Worm (Caenorhabditis elegans) whole organism, mixed stage, embryonic: ENCODE results near the gene Y54G2A.11.

Experiments used
- M03D4.4 ChIP-seq: sonication (generic microtip); optimal IDR thresholded peaks from 2 replicates; lab custom pipeline; 2017; ENCODE audit warnings: mild to moderate bottlenecking, missing genetic modification characterization, missing compliant biosample characterization
- bed-3 ChIP-seq: fragments of 200-800 bp; sonication (Bioruptor generic); optimal IDR thresholded peaks from 3 replicates; lab custom pipeline; 2018; ENCODE audit warnings: mild to moderate bottlenecking, missing genetic modification characterization, moderate library complexity, missing compliant biosample characterization
- blmp-1 ChIP-seq: fragments of 150-350 bp; optimal IDR thresholded peaks from 2 replicates; lab custom pipeline; 2014; ENCODE audit warnings: missing biosample characterization, missing genetic modification characterization
- ceh-39 ChIP-seq: fragments of 150-350 bp; optimal IDR thresholded peaks from 2 replicates; lab custom pipeline; 2014; ENCODE audit warnings: missing biosample characterization, missing genetic modification characterization
- ceh-43 ChIP-seq: fragments of 200-800 bp; sonication (Bioruptor generic); optimal IDR thresholded peaks from 2 replicates; lab custom pipeline; 2018; ENCODE audit warnings: mild to moderate bottlenecking, missing genetic modification characterization, moderate library complexity, missing compliant biosample characterization
- ces-1 ChIP-seq: fragments of 150-350 bp; optimal IDR thresholded peaks from 2 replicates; lab custom pipeline; 2014; ENCODE audit warnings: missing biosample characterization, missing genetic modification reagents, missing genetic modification characterization
- cnd-1 ChIP-seq: fragments of 200-800 bp; sonication (Bioruptor generic); optimal IDR thresholded peaks from 2 replicates; lab custom pipeline; 2018; ENCODE audit warnings: mild to moderate bottlenecking, missing genetic modification characterization, missing compliant biosample characterization
- drap-1 ChIP-seq: fragments of 200-800 bp; sonication (Bioruptor generic); optimal IDR thresholded peaks from 3 replicates; lab custom pipeline; 2018; ENCODE audit warnings: mild to moderate bottlenecking, missing genetic modification characterization, missing compliant biosample characterization
- elt-1 ChIP-seq: sonication (generic microtip); optimal IDR thresholded peaks from 2 replicates; lab custom pipeline; 2017; ENCODE audit warnings: missing genetic modification characterization, mild to moderate bottlenecking, missing compliant biosample characterization, antibody characterized with exemption, moderate library complexity, borderline replicate concordance; ENCODE audit not compliant: insufficient read depth
- elt-3 ChIP-seq: fragments of 150-350 bp; optimal IDR thresholded peaks from 2 replicates; lab custom pipeline; 2014; ENCODE audit warnings: missing biosample characterization, missing genetic modification characterization
- flh-1 ChIP-seq: fragments of 200-800 bp; sonication (Bioruptor generic); optimal IDR thresholded peaks from 2 replicates; lab custom pipeline; 2018; ENCODE audit warnings: mild to moderate bottlenecking, missing genetic modification characterization, moderate library complexity, missing compliant biosample characterization
- ham-2 ChIP-seq: fragments of 200-800 bp; sonication (Bioruptor generic); optimal IDR thresholded peaks from 2 replicates; lab custom pipeline; 2018; ENCODE audit warnings: mild to moderate bottlenecking, missing genetic modification characterization, missing compliant biosample characterization
- hlh-1 ChIP-seq: fragments of 150-350 bp; optimal IDR thresholded peaks from 2 replicates; lab custom pipeline; 2014; ENCODE audit warnings: missing biosample characterization, missing genetic modification reagents, missing genetic modification characterization
- lin-13 ChIP-seq: fragments of 150-350 bp; optimal IDR thresholded peaks from 2 replicates; lab custom pipeline; 2014; ENCODE audit warnings: missing biosample characterization, missing genetic modification characterization
- lin-32 ChIP-seq: fragments of 200-800 bp; sonication (Bioruptor generic); optimal IDR thresholded peaks from 2 replicates; lab custom pipeline; 2018; ENCODE audit warnings: mild to moderate bottlenecking, missing genetic modification characterization, missing compliant biosample characterization
- lsy-2 ChIP-seq: fragments of 150-350 bp; optimal IDR thresholded peaks from 2 replicates; lab custom pipeline; 2014; ENCODE audit warnings: missing biosample characterization, missing genetic modification characterization
- mab-5 ChIP-seq: fragments of 150-350 bp; optimal IDR thresholded peaks from 2 replicates; lab custom pipeline; 2014; ENCODE audit warnings: missing biosample characterization, missing genetic modification characterization
- mep-1 ChIP-seq: fragments of 150-350 bp; optimal IDR thresholded peaks from 2 replicates; lab custom pipeline; 2017; ENCODE audit warnings: missing biosample characterization, missing genetic modification reagents, missing genetic modification characterization, inconsistent platforms
- mls-2 ChIP-seq: sonication (generic microtip); optimal IDR thresholded peaks from 2 replicates; lab custom pipeline; 2016; ENCODE audit warnings: mild to moderate bottlenecking, missing genetic modification characterization, moderate library complexity, missing compliant biosample characterization
- nhr-12 ChIP-seq: fragments of 150-350 bp; optimal IDR thresholded peaks from 2 replicates; lab custom pipeline; 2014; ENCODE audit warnings: missing biosample characterization, missing genetic modification characterization
- nhr-2 ChIP-seq: fragments of 150-350 bp; optimal IDR thresholded peaks from 2 replicates; lab custom pipeline; 2014; ENCODE audit warnings: missing biosample characterization, missing genetic modification characterization
- nhr-237 ChIP-seq: fragments of 150-350 bp; optimal IDR thresholded peaks from 2 replicates; lab custom pipeline; 2014; ENCODE audit warnings: missing biosample characterization, missing genetic modification characterization
- nhr-28 ChIP-seq: fragments of 150-350 bp; optimal IDR thresholded peaks from 2 replicates; lab custom pipeline; 2014; ENCODE audit warnings: missing biosample characterization, missing genetic modification characterization
- nhr-76 ChIP-seq: sonication (generic microtip); optimal IDR thresholded peaks from 2 replicates; lab custom pipeline; 2017; ENCODE audit warnings: missing biosample characterization, missing genetic modification characterization
- pha-4 ChIP-seq: fragments of 150-350 bp; optimal IDR thresholded peaks from 2 replicates; lab custom pipeline; 2018; ENCODE audit warnings: missing biosample characterization, missing genetic modification reagents, missing genetic modification characterization
- sem-2 ChIP-seq: fragments of 200-800 bp; sonication (Bioruptor generic); optimal IDR thresholded peaks from 2 replicates; lab custom pipeline; 2018; ENCODE audit warnings: mild to moderate bottlenecking, missing genetic modification characterization, missing compliant biosample characterization
- snpc-4 ChIP-seq: fragments of 150-350 bp; optimal IDR thresholded peaks from 2 replicates; lab custom pipeline; 2014; ENCODE audit warnings: missing biosample characterization, missing genetic modification characterization
- sptf-1 ChIP-seq: sonication (generic microtip); optimal IDR thresholded peaks from 2 replicates; lab custom pipeline; 2017; ENCODE audit warnings: mild to moderate bottlenecking, missing genetic modification characterization, moderate library complexity, missing compliant biosample characterization
- unc-120 ChIP-seq: sonication (generic microtip); optimal IDR thresholded peaks from 2 replicates; lab custom pipeline; 2017; ENCODE audit warnings: missing genetic modification characterization, missing compliant biosample characterization; ENCODE audit not compliant: poor library complexity, severe bottlenecking
- unc-39 ChIP-seq: fragments of 150-350 bp; optimal IDR thresholded peaks from 2 replicates; lab custom pipeline; 2014; ENCODE audit warnings: missing biosample characterization, missing genetic modification characterization
- unc-62 ChIP-seq: fragments of 150-350 bp; optimal IDR thresholded peaks from 2 replicates; lab custom pipeline; 2014; ENCODE audit warnings: missing biosample characterization, missing genetic modification reagents, missing genetic modification characterization
- zip-8 ChIP-seq: fragments of 150-350 bp; optimal IDR thresholded peaks from 2 replicates; lab custom pipeline; 2014; ENCODE audit warnings: missing biosample characterization, missing genetic modification characterization
- ztf-11 ChIP-seq: fragments of 150-350 bp; optimal IDR thresholded peaks from 2 replicates; lab custom pipeline; 2014; ENCODE audit warnings: missing biosample characterization, missing genetic modification characterization

Y54G2A.11 gene

DNA sequence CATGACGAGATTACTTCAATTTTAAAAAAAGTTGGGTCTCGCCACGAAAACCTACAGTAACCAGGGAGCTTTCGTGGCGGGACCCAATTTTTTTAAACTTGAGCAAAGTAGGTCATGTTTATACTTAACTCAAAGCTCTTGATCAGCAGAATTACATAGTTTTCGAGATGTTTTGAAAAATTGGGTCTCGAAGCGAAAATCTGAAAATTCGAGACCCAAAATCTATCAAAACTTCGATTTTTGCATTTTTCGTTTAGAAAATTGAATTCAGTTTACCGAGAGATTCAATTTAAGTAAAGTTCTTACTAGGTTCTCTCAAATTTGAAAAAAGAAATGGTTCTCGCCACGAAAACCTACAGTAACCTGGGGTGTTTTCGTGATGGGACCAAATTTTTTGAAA is 1.5 kb downstream of the Y54G2A.11 start:
- TF ChIP-seq nhr-237 (no peak), lin-13 (tag; lab: Kevin White, UChicago) (no peak)
- TF ChIP-seq, all 35 proteins: peak for 0

DNA sequence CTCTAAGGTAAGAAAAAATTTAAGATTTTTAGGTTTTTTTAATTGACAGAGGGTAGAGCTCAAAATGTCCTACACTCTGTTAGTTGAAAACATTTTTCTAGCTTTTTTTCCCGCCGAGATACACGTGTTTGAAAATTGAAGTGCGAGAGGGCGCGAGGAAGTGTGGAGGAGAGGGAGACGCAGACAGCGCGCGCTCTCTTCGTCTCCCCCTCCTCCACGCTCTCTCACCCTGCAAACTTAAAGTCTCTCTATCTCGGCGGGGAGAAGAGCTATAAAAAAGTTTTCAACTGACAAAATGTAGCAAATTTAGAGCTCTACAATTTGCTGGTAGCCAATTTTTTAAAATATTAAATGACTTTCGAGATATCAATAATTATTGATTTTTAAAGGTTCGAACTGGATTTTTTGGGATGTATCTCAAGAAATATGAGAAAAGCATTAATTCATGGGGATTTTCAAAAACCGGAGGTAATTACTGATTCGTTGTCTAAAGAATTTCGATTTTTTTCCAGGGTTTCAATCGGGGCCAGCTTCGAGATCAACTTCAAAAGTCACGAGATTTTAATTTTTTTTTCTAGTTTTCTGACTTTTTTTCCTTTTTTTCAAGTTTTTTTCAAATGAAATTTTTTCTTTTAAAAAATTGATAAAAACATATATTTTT is 6.4 kb downstream of the Y54G2A.11 start:
- TF ChIP-seq mep-1 (tag; lab: Kevin White, UChicago) = no peak
- no peak for TF ChIP-seq nhr-12
- peak; percentile 12 for TF ChIP-seq sptf-1 (tag; lab: Kevin White, UChicago)
- TF ChIP-seq blmp-1 (tag; lab: Kevin White, UChicago) = no peak

DNA sequence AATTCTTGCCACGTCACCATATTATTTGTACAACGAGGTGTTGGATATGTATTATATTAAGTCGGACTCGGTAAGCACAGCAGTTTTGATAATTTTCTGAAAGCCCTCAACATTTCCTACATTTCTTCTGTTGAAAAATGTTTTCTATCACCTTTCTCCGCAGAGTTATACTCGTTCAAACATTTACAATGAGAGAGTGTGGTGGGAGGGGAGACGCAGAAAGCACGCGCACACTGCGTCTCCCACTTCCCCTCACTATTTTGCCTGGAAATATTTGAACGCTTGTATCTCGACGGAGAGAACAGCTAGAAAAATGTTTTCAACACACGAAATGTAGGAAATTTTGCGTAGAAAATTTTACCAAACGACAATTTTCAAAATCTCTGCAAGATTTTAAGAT is 7.4 kb downstream of the Y54G2A.11 start:
- no peak for TF ChIP-seq drap-1 (GFP tag; lab: Kevin White, UChicago)
- no peak for TF ChIP-seq unc-120
- TF ChIP-seq lin-13 (tag; lab: Kevin White, UChicago) = no peak
- no peak for TF ChIP-seq lin-32 (GFP tag; lab: Kevin White, UChicago)
- TF ChIP-seq blmp-1 (tag; lab: Kevin White, UChicago) = no peak
- TF ChIP-seq ces-1 (GFP tag; lab: Kevin White, UChicago) = no peak
- TF ChIP-seq flh-1 = no peak
- TF ChIP-seq elt-1 = no peak
- no peak for TF ChIP-seq lsy-2 (tag; lab: Kevin White, UChicago)
- no peak for TF ChIP-seq unc-39 (tag; lab: Kevin White, UChicago)
- TF ChIP-seq pha-4 = no peak
- no peak for TF ChIP-seq bed-3 (GFP tag; lab: Kevin White, UChicago)
- no peak for TF ChIP-seq zip-8 (tag; lab: Kevin White, UChicago)
- TF ChIP-seq hlh-1 (tag; lab: Kevin White, UChicago) = no peak
- TF ChIP-seq nhr-28 (tag; lab: Kevin White, UChicago) = no peak

DNA sequence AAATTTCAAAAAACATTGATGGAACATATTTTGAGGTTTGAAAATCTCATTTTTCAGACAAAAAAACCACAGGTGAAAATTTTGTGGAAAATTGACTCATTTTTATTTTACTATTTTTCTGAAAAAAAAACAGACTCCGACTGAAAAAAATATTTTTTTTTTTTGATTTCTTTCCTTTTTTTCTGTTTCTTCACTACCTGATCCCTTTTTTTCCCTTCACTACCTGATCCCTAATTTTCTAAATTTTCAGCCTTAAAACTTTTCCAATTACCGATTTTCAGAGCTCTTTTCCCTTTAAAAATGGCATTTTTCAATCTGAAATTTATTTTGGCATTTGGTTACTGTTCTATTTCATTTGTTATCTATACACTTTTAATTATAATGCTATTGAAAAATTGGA is 9.2 kb downstream of the Y54G2A.11 start, which contains the start of gene Y54G2A.77:
Gene Y54G2A.77, plus strand, starts transcription at position 301 of the 400 bp plus-strand sequence.
- no peak for TF ChIP-seq mep-1 (tag; lab: Kevin White, UChicago)
- no peak for TF ChIP-seq elt-3 (tag; lab: Kevin White, UChicago)
- no peak for TF ChIP-seq unc-39 (tag; lab: Kevin White, UChicago)
- no peak for TF ChIP-seq lsy-2 (tag; lab: Kevin White, UChicago)
- TF ChIP-seq ceh-43 = no peak
- no peak for TF ChIP-seq ceh-39 (tag; lab: Kevin White, UChicago)
- TF ChIP-seq mab-5 (tag; lab: Kevin White, UChicago) = no peak
- TF ChIP-seq drap-1 (GFP tag; lab: Kevin White, UChicago) = no peak
- TF ChIP-seq zip-8 (tag; lab: Kevin White, UChicago) = no peak
- no peak for TF ChIP-seq cnd-1 (tag; lab: Kevin White, UChicago)
- no peak for TF ChIP-seq blmp-1 (tag; lab: Kevin White, UChicago)
- no peak for TF ChIP-seq nhr-76
- no peak for TF ChIP-seq flh-1
- TF ChIP-seq pha-4 = no peak

DNA sequence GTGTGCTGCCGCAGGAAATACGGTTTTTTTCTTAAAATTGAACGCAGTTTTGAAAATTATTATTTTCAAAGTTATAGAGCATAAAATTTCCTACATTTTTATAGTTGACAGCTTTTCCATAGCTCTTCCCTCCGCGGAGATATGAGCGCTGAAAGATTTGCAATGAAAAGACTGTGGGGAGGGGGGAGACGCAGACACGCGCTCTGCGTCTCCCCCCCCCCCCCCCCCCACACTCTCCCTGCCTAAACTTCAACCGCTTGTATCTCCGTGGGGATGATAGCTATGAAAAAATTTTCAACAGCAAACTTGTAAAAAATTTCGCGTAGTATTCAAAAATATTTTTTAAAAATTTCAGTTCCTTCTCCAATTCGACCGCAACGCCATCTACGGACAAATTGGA is 10.1 kb downstream of the Y54G2A.11 start:
- no peak for TF ChIP-seq unc-120
- TF ChIP-seq cnd-1 (tag; lab: Kevin White, UChicago) = no peak
- no peak for TF ChIP-seq nhr-76
- TF ChIP-seq blmp-1 (tag; lab: Kevin White, UChicago) = no peak
- no peak for TF ChIP-seq nhr-237
- no peak for TF ChIP-seq mls-2
- no peak for TF ChIP-seq hlh-1 (tag; lab: Kevin White, UChicago)

DNA sequence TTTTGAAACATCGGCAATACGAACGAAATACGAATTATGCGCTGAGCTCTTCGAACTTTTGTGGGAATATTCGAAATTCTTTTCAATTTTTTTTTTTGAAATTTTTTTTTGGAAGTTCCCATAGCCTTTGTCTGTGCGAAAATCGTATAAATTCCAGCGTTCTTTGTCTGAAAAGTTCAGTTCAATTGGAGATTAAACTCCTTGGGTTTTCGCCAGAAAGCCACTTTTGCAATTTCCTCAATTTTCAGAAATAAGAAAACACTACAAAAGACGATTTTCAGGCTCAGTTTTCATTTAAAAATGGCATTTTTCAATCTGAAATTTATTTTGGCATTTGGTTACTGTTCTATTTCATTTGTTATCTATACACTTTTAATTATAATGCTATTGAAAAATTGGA is 12.4 kb downstream of the Y54G2A.11 start, which contains the start of gene Y54G2A.38:
Gene Y54G2A.38, plus strand, starts transcription at position 301 of the 400 bp plus-strand sequence.
- TF ChIP-seq elt-3 (tag; lab: Kevin White, UChicago) (no peak), blmp-1 (tag; lab: Kevin White, UChicago) (no peak), mab-5 (tag; lab: Kevin White, UChicago) (no peak), drap-1 (GFP tag; lab: Kevin White, UChicago) (no peak), M03D4.4 (no peak), pha-4 (no peak)

DNA sequence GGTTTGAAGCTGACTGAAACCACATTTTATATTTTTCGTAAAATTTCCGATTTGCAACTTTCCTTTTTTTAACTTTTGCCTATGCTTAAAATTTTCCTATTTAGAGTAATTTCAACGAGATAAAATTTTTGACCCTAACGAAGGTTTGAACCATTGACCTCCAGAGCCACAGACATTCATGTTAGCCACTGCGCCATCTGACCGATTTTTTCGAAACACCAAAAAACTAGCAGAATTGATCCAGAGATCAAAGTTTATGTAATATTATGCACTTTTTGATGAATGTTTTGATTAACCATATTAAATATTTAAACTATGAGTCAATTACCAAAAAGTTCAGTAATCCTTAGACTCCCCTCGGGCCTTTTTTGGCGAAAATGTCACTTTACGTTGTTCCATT is 13.5 kb downstream of the Y54G2A.11 start:
- no peak for TF ChIP-seq unc-62 (GFP tag; lab: Kevin White, UChicago)
- no peak for TF ChIP-seq pha-4
- TF ChIP-seq elt-1 = no peak
- TF ChIP-seq snpc-4 (tag; lab: Kevin White, UChicago) = no peak
- TF ChIP-seq mep-1 (tag; lab: Kevin White, UChicago) = no peak
- TF ChIP-seq nhr-76 = no peak
- no peak for TF ChIP-seq sptf-1 (tag; lab: Kevin White, UChicago)
- TF ChIP-seq nhr-28 (tag; lab: Kevin White, UChicago) = no peak
- no peak for TF ChIP-seq ceh-39 (tag; lab: Kevin White, UChicago)
- no peak for TF ChIP-seq M03D4.4
- no peak for TF ChIP-seq hlh-1 (tag; lab: Kevin White, UChicago)
- no peak for TF ChIP-seq blmp-1 (tag; lab: Kevin White, UChicago)
- no peak for TF ChIP-seq nhr-2 (tag; lab: Kevin White, UChicago)
- no peak for TF ChIP-seq lin-13 (tag; lab: Kevin White, UChicago)
- no peak for TF ChIP-seq sem-2
- no peak for TF ChIP-seq nhr-12
- no peak for TF ChIP-seq nhr-237
- TF ChIP-seq ham-2 (GFP tag; lab: Kevin White, UChicago) = no peak
- TF ChIP-seq elt-3 (tag; lab: Kevin White, UChicago) = no peak
- TF ChIP-seq ztf-11 = no peak
